Worm (Caenorhabditis elegans) whole organism, L1 larva: Measurements from ENCODE around the gene srg-23.

Experiments
- ama-1 ChIP-seq: fragments of 150-350 bp; optimal IDR thresholded peaks from 2 replicates; lab custom pipeline; 2014
- mep-1 ChIP-seq: fragments of 150-350 bp; optimal IDR thresholded peaks from 2 replicates; lab custom pipeline; 2014; ENCODE audit warnings: missing biosample characterization, missing genetic modification characterization
- unc-62 ChIP-seq: fragments of 150-350 bp; optimal IDR thresholded peaks from 2 replicates; lab custom pipeline; 2014; ENCODE audit warnings: missing biosample characterization, missing genetic modification reagents, missing genetic modification characterization

DNA sequence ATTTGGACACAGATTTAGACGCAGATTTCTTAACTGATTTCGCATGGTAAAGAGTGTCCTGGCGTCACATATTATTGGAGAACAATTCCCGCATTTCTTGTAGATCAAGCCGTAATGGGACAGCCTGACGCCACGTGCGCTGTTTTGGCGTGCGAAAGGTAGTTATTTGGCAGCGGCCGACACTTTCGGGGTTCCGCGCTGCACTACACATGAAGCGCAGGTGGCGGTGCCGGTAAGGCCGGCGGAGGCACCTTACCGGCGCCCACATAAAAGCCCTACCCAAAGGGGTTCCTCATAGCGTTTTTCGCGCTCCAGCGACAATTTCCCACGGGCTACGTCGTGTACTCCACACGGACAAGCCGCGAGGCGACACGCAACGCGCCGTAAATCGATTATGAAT lies 14.1 kb upstream of the srg-23 start:
- TF ChIP-seq mep-1 (tag; lab: Kevin White, UChicago) (no peak), ama-1 (no peak), unc-62 (no peak)
